Worm (Caenorhabditis elegans): ENCODE data around the gene col-157.

The col-157 gene

DNA sequence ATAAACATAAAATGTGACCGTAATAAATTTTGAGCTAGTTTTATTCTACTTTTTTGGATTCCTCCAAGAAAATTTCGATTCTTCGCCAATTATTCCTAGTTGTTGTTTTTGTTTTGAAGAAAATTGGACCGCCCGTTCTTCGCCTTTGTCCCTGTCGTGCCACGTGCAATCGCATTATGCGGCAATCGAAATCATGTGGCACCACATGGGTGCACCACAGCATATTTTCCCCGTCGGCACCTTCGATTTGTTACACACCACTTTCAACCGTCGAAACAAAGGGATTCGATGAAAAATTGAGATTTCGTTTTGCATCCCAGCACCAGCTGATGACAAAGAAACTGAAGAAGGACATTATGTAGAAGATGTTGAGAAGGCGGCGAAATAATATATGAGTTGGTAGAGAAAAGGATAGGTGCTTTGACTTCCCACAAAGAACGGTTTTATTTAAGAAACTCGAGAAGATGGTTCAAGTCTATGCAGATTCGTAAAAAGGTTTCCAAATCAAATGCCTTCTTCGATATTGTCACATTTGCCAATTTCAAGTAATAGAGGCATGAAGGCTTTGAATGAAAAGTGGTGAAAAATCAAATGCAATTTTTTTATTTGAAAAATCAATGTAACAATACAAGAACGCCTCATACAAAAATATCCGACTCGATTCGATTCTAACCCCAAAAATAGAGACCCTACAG is 44.9 kb downstream of the col-157 start:
- no peak for TF ChIP-seq athp-1 (tag; optimal IDR thresholded peaks at IDR 0.05)
- TF ChIP-seq rpc-1 (optimal IDR thresholded peaks at IDR 0.05) = no peak
- TF ChIP-seq rpc-1 (tag; optimal IDR thresholded peaks at IDR 0.05) = no peak
- TF ChIP-seq hlh-12 (tag; optimal IDR thresholded peaks at IDR 0.05) = no peak
- no peak for TF ChIP-seq nfyb-1 (GFP tag; IDR thresholded peaks at IDR 0.05)
- no peak for TF ChIP-seq Y53F4B.3 (GFP tag; IDR thresholded peaks at IDR 0.05)

DNA sequence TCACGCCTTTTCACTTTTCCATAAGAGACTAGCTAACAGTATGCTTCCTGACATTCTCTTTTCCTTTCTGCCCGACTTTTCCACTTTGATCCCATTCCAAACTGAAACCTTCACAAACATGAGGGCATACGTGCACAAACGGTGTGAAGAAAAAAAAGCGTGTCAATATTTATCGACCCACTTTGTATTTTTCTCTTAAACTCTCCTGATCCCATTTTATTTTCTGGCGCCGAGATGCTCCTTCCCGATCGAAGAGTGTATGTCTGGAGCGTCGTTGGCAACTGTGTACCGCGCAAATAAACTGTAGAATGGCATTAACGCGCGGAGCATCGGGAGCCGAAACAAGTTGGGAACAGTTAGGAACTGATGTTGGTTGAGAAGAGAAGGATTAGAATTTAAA is 45.7 kb downstream of the col-157 start:
- TF ChIP-seq repo-1 (tag; optimal IDR thresholded peaks at IDR 0.05) (no peak), B0019.2 (GFP tag; conservative IDR thresholded peaks at IDR 0.05) (no peak), nhr-27 (tag; optimal IDR thresholded peaks at IDR 0.05) (no peak)

DNA sequence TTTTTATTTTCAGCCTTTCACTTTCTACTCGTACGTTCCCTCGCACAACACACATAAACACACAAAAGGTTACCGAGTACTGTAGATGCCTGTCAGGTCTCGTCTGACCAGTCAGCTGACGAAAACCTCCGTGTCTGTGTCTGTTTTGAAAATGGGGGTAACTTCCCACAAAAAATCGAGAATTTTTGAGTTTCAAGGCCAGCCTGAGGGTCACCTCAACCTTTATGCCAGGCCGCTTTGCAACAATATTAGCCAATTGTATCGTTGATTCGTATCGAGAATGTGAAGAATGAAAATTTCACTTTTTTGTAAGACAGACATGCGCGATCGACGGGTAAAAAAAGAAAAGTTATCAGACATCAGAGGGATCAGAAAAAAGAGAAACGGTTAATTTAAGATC is 47.3 kb downstream of the col-157 start:
- TF ChIP-seq lsy-27 (tag; optimal IDR thresholded peaks at IDR 0.05; ENCODE audit: borderline replicate concordance, insufficient read depth) = no peak
- no peak for TF ChIP-seq hmg-1.2 (GFP tag; IDR thresholded peaks at IDR 0.05)
- no peak for TF ChIP-seq ZK185.1 (tag; optimal IDR thresholded peaks at IDR 0.05; ENCODE audit: poor library complexity, severe bottlenecking)
- peak; percentile 17 for TF ChIP-seq ztf-26 (tag; optimal IDR thresholded peaks at IDR 0.05)
- no peak for TF ChIP-seq unc-62 (GFP tag; optimal IDR thresholded peaks at IDR 0.05)
- TF ChIP-seq ztf-18 (tag; optimal IDR thresholded peaks at IDR 0.05) = no peak
- no peak for TF ChIP-seq F55B11.4 (tag; optimal IDR thresholded peaks at IDR 0.05; ENCODE audit: borderline replicate concordance, insufficient read depth)
- TF ChIP-seq ceh-27 (GFP tag; optimal IDR thresholded peaks at IDR 0.05) = peak; percentile 68
- TF ChIP-seq K11D2.4 (GFP tag; IDR thresholded peaks at IDR 0.05) = no peak
- no peak for TF ChIP-seq mcd-1 (GFP tag; IDR thresholded peaks at IDR 0.05)
- TF ChIP-seq ceh-91 (GFP tag; IDR thresholded peaks at IDR 0.05) = no peak
- TF ChIP-seq madf-6 (GFP tag; IDR thresholded peaks at IDR 0.05) = no peak
- no peak for TF ChIP-seq egrh-3 (GFP tag; IDR thresholded peaks at IDR 0.05)
- TF ChIP-seq ztf-25 (GFP tag; IDR thresholded peaks at IDR 0.05) = no peak
- TF ChIP-seq nfyb-1 (GFP tag; IDR thresholded peaks at IDR 0.05) = no peak
- TF ChIP-seq dox-1 (GFP tag; IDR thresholded peaks at IDR 0.05) = no peak
- peak; percentile 56 for TF ChIP-seq lin-40 (tag; optimal IDR thresholded peaks at IDR 0.05)

DNA sequence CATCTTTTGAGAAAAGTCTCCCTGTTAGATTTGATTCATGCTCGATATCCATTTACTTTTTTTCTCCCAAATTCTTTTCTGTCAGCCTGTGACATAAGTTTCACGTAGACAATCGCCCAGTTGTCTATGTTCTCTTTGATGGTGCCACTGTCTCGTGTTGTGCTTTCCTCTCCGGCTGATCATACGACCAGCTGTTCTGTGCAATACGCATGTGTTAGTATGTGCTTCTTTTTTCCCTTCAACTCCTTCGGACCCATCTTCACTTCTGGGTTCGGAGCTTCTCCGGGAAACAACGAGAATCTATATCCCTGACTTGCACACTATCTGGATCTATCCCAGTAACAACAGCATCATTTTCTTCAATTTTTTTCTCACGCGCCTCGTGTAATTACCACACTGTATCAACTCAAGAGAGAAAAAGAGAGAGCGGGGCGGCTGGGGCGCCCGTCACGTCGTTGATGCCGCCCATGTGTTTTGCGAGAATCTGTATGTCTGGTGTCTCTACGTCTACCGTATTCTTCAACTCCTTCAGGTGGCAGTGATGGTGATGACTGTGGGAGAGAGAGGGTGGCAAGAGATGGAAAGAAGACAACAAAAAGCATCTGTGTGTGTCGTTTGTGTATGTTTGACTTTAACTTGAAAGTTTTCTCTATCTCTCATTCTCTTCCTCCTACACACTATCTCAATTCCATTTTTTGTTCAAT is 48.1 kb downstream of the col-157 start:
- TF ChIP-seq Y56A3A.18 (GFP tag; IDR thresholded peaks at IDR 0.05) (0 out of 2 replicates have a peak, but pooled peaks have one; percentile 39), unc-130 (GFP tag; optimal IDR thresholded peaks at IDR 0.05) (no peak), dpff-1 (tag; optimal IDR thresholded peaks at IDR 0.05) (no peak), lag-1 (GFP tag; IDR thresholded peaks at IDR 0.05) (no peak), B0336.3 (GFP tag; IDR thresholded peaks at IDR 0.05) (peak; percentile 78), zim-3 (tag; optimal IDR thresholded peaks at IDR 0.05) (peak; percentile 16), lsl-1 (GFP tag; optimal IDR thresholded peaks at IDR 0.05) (no peak), let-607 (tag; optimal IDR thresholded peaks at IDR 0.05) (peak in 1 of 2 experiments; percentile 64), ztf-18 (tag; optimal IDR thresholded peaks at IDR 0.05) (peak; percentile 37), lin-54 (GFP tag; optimal IDR thresholded peaks at IDR 0.05) (peak; percentile 8), ztf-22 (GFP tag; optimal IDR thresholded peaks at IDR 0.05) (no peak), hlh-12 (tag; optimal IDR thresholded peaks at IDR 0.05) (no peak), lin-26 (GFP tag; IDR thresholded peaks at IDR 0.05) (0 out of 2 replicates have a peak, but pooled peaks have one; percentile 49), F23B12.7 (tag; optimal IDR thresholded peaks at IDR 0.05; ENCODE audit: insufficient read depth) (peak; percentile 7), ccch-3 (GFP tag; optimal IDR thresholded peaks at IDR 0.05) (no peak), Y53G8AR.9 (GFP tag; conservative IDR thresholded peaks at IDR 0.05) (0 out of 2 replicates have a peak, but pooled peaks have one; percentile 10), nhr-80 (tag; optimal IDR thresholded peaks at IDR 0.05) (peak; percentile 98), hrde-1 (tag; optimal IDR thresholded peaks at IDR 0.05; ENCODE audit: borderline replicate concordance) (no peak), hmg-1.2 (GFP tag; IDR thresholded peaks at IDR 0.05) (peak; percentile 78), madf-3 (GFP tag; IDR thresholded peaks at IDR 0.05) (0 out of 2 replicates have a peak, but pooled peaks have one; percentile 23), unc-62 (GFP tag; optimal IDR thresholded peaks at IDR 0.05) (peak; percentile 65)

Measured in whole organism, young adult.